Worm (Caenorhabditis elegans) whole organism, L3 larva: Measurements from ENCODE around the gene F12A10.9.

Experiments
- R02D3.7 ChIP-seq: fragments of 150-350 bp; optimal IDR thresholded peaks from 2 replicates; lab custom pipeline; 2014; ENCODE audit warnings: missing biosample characterization, missing genetic modification characterization
- ZK546.5 ChIP-seq: sonication (generic microtip); optimal IDR thresholded peaks from 2 replicates; lab custom pipeline; 2017; ENCODE audit warnings: missing biosample characterization, missing genetic modification characterization
- ama-1 ChIP-seq: fragments of 150-350 bp; optimal IDR thresholded peaks from 2 replicates; lab custom pipeline; 2018
- ceh-28 ChIP-seq: fragments of 150-350 bp; optimal IDR thresholded peaks from 2 replicates; lab custom pipeline; 2014; ENCODE audit warnings: missing biosample characterization, missing genetic modification reagents, missing genetic modification characterization
- ceh-9 ChIP-seq: sonication (generic microtip); optimal IDR thresholded peaks from 2 replicates; lab custom pipeline; 2018; ENCODE audit warnings: missing biosample characterization, missing genetic modification characterization
- daf-12 ChIP-seq: fragments of 150-350 bp; optimal IDR thresholded peaks from 2 replicates; lab custom pipeline; 2014; ENCODE audit warnings: missing biosample characterization, missing genetic modification reagents, missing genetic modification characterization
- egl-5 ChIP-seq: fragments of 150-350 bp; optimal IDR thresholded peaks from 2 replicates; lab custom pipeline; 2017; ENCODE audit warnings: missing biosample characterization, missing genetic modification reagents, missing genetic modification characterization, inconsistent platforms
- elt-1 ChIP-seq: fragments of 150-350 bp; optimal IDR thresholded peaks from 2 replicates; lab custom pipeline; 2014; ENCODE audit warnings: missing biosample characterization, missing genetic modification characterization
- elt-2 ChIP-seq: sonication (generic microtip); optimal IDR thresholded peaks from 2 replicates; lab custom pipeline; 2016; ENCODE audit warnings: missing genetic modification reagents, mild to moderate bottlenecking, missing genetic modification characterization, missing compliant biosample characterization
- eor-1 ChIP-seq, 2 experiments: fragments of 150-350 bp; optimal IDR thresholded peaks; 2 replicates each; lab custom pipeline; 2014 to 2018; ENCODE audit warnings: missing biosample characterization in 2 of 2, missing genetic modification characterization in 2 of 2
- fkh-10 ChIP-seq: sonication (generic microtip); optimal IDR thresholded peaks from 2 replicates; lab custom pipeline; 2017; ENCODE audit warnings: missing biosample characterization, missing genetic modification reagents, missing genetic modification characterization
- fkh-2 ChIP-seq: fragments of 150-350 bp; optimal IDR thresholded peaks from 2 replicates; lab custom pipeline; 2014; ENCODE audit warnings: missing biosample characterization, missing genetic modification reagents, missing genetic modification characterization
- jun-1 ChIP-seq: fragments of 150-350 bp; optimal IDR thresholded peaks from 2 replicates; lab custom pipeline; 2014; ENCODE audit warnings: missing biosample characterization, missing genetic modification reagents, missing genetic modification characterization
- lin-15B ChIP-seq: fragments of 150-350 bp; optimal IDR thresholded peaks from 2 replicates; lab custom pipeline; 2014; ENCODE audit warnings: missing biosample characterization, missing genetic modification characterization
- lin-39 ChIP-seq: fragments of 150-350 bp; optimal IDR thresholded peaks from 2 replicates; lab custom pipeline; 2018; ENCODE audit warnings: missing biosample characterization, missing genetic modification reagents, missing genetic modification characterization
- lsy-12 ChIP-seq: sonication (generic microtip); optimal IDR thresholded peaks from 2 replicates; lab custom pipeline; 2016; ENCODE audit warnings: mild to moderate bottlenecking, missing genetic modification characterization, missing compliant biosample characterization
- mdl-1 ChIP-seq: fragments of 150-350 bp; optimal IDR thresholded peaks from 2 replicates; lab custom pipeline; 2014; ENCODE audit warnings: missing biosample characterization, missing genetic modification characterization
- mml-1 ChIP-seq: fragments of 150-350 bp; sonication (generic microtip); optimal IDR thresholded peaks from 3 replicates; lab custom pipeline; 2014; ENCODE audit warnings: missing biosample characterization, missing genetic modification characterization
- nfya-1 ChIP-seq: sonication (generic microtip); optimal IDR thresholded peaks from 2 replicates; lab custom pipeline; 2017; ENCODE audit warnings: missing genetic modification characterization, mild to moderate bottlenecking, missing compliant biosample characterization, antibody characterized with exemption, moderate library complexity; ENCODE audit not compliant: insufficient read depth
- nhr-11 ChIP-seq: fragments of 150-350 bp; optimal IDR thresholded peaks from 2 replicates; lab custom pipeline; 2014; ENCODE audit warnings: missing biosample characterization, missing genetic modification characterization
- nhr-23 ChIP-seq: fragments of 150-350 bp; optimal IDR thresholded peaks from 2 replicates; lab custom pipeline; 2014; ENCODE audit warnings: missing biosample characterization, missing genetic modification reagents, missing genetic modification characterization
- nhr-25 ChIP-seq: sonication (generic microtip); optimal IDR thresholded peaks from 2 replicates; lab custom pipeline; 2017; ENCODE audit warnings: missing biosample characterization, missing genetic modification characterization
- nhr-28 ChIP-seq: fragments of 150-350 bp; optimal IDR thresholded peaks from 2 replicates; lab custom pipeline; 2014; ENCODE audit warnings: missing biosample characterization, missing genetic modification characterization
- nhr-43 ChIP-seq: sonication (generic microtip); optimal IDR thresholded peaks from 2 replicates; lab custom pipeline; 2016; ENCODE audit warnings: mild to moderate bottlenecking, missing genetic modification characterization, missing compliant biosample characterization; ENCODE audit not compliant: poor library complexity, severe bottlenecking
- nhr-67 ChIP-seq: fragments of 150-350 bp; optimal IDR thresholded peaks from 2 replicates; lab custom pipeline; 2014; ENCODE audit warnings: missing biosample characterization, missing genetic modification characterization
- nhr-77 ChIP-seq: fragments of 150-350 bp; optimal IDR thresholded peaks from 2 replicates; lab custom pipeline; 2014; ENCODE audit warnings: missing biosample characterization, missing genetic modification characterization
- pha-4 ChIP-seq: fragments of 150-350 bp; optimal IDR thresholded peaks from 2 replicates; lab custom pipeline; 2014; ENCODE audit warnings: missing biosample characterization, missing genetic modification reagents, missing genetic modification characterization
- pqm-1 ChIP-seq: fragments of 150-350 bp; optimal IDR thresholded peaks from 2 replicates; lab custom pipeline; 2017; ENCODE audit warnings: missing biosample characterization, missing genetic modification characterization, inconsistent platforms
- sea-2 ChIP-seq: fragments of 150-350 bp; sonication (generic microtip); optimal IDR thresholded peaks from 4 replicates; lab custom pipeline; 2014; ENCODE audit warnings: missing biosample characterization, missing genetic modification reagents, missing genetic modification characterization
- skn-1 ChIP-seq: fragments of 150-350 bp; optimal IDR thresholded peaks from 2 replicates; lab custom pipeline; 2014; ENCODE audit warnings: missing biosample characterization, missing genetic modification characterization
- snpc-4 ChIP-seq: fragments of 150-350 bp; optimal IDR thresholded peaks from 2 replicates; lab custom pipeline; 2014; ENCODE audit warnings: missing biosample characterization, missing genetic modification characterization
- tbx-2 ChIP-seq: sonication (generic microtip); optimal IDR thresholded peaks from 2 replicates; lab custom pipeline; 2016; ENCODE audit warnings: mild to moderate bottlenecking, missing genetic modification characterization, missing compliant biosample characterization
- unc-62 ChIP-seq: fragments of 150-350 bp; sonication (generic microtip); optimal IDR thresholded peaks from 4 replicates; lab custom pipeline; 2014; ENCODE audit warnings: missing biosample characterization, missing genetic modification reagents, missing genetic modification characterization
- zag-1 ChIP-seq: fragments of 150-350 bp; optimal IDR thresholded peaks from 2 replicates; lab custom pipeline; 2014; ENCODE audit warnings: missing biosample characterization, missing genetic modification characterization
- ztf-11 ChIP-seq: fragments of 150-350 bp; optimal IDR thresholded peaks from 2 replicates; lab custom pipeline; 2014; ENCODE audit warnings: missing biosample characterization, missing genetic modification characterization
- ztf-4 ChIP-seq: fragments of 150-350 bp; optimal IDR thresholded peaks from 2 replicates; lab custom pipeline; 2014; ENCODE audit warnings: missing biosample characterization, missing genetic modification characterization

The F12A10.9 gene

DNA sequence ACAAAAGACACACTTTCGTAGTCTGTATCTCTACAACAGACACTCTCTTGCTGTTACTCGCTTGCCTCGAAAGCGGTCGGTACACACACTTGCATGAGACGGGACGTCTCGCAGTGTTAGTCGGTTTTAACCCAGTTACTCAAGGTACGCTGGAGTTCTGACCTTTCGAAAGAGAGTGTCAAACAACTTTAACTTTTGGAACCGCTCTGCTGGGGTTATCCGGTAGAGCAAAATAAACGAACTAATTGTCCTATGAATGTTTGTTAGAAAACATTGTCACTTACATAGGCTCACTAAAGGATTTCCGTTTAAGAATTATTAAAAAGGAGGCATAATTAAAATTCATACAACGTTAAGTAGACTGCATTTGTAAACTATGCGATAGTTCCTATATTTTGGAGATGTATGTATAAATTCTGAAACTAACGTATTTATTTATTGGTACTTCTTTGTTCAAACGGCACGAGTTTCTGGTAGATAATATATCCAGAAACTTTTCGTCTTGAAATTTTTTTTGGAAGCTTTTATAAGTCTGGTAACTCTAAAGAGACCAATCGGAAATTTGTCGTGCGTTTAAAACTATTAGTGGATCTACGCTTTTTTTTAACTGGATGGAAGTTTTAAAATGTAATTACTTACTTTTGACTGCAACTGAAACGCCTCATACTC is 45.1 kb downstream of the F12A10.9 start (continued):
- TF ChIP-seq lin-15B (tag; lab: Kevin White, UChicago), result peak; percentile 85
- peak; percentile 97 for TF ChIP-seq tbx-2
- peak; percentile 53 for TF ChIP-seq nhr-67 (tag; lab: Kevin White, UChicago)
- peak; percentile 99 for TF ChIP-seq nhr-23 (tag; lab: Kevin White, UChicago)
- TF ChIP-seq fkh-10 (GFP tag; lab: Kevin White, UChicago), result peak; percentile 99
- TF ChIP-seq sea-2 (GFP tag; lab: Kevin White, UChicago), result no peak
- peak; percentile 95 for TF ChIP-seq nhr-43 (tag; lab: Kevin White, UChicago)
- peak; percentile 96 for TF ChIP-seq egl-5
- TF ChIP-seq daf-12 (tag; lab: Kevin White, UChicago), result peak; percentile 67
- TF ChIP-seq ceh-9 (tag; lab: Kevin White, UChicago), result no peak
- peak; percentile 61 for TF ChIP-seq ztf-11 (tag; lab: Kevin White, UChicago)
- peak; percentile 95 for TF ChIP-seq fkh-2 (tag; lab: Kevin White, UChicago)
- TF ChIP-seq zag-1 (tag; lab: Kevin White, UChicago), result peak; percentile 93
- TF ChIP-seq elt-1 (tag; lab: Kevin White, UChicago), result peak; percentile 54
- TF ChIP-seq mdl-1, result peak; percentile 29
- peak; percentile 95 for TF ChIP-seq nhr-11 (tag; lab: Kevin White, UChicago)
- peak; percentile 94 for TF ChIP-seq ceh-28 (tag; lab: Kevin White, UChicago)

DNA sequence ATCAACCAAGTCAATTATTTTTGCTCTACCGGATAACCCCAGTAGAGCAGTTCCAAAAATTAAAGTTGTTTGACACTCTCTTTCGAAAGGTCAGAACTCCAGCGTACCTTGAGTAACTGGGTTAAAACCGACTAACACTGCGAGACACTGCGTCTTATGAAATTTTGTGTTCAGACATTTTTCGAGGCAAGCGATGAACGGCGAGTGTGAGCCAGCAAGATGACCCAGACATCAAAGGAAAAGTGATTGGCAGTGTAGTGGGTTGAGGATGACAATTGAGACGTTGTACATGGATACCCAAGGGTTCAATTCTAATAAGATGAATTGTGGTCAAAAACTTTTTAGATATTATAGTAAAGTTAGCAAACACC is 45.6 kb downstream of the F12A10.9 start:
- TF ChIP-seq jun-1 (tag; lab: Kevin White, UChicago) (peak; percentile 41), ama-1 (lab: Kevin White, UChicago) (peak; percentile 99), nhr-43 (tag; lab: Kevin White, UChicago) (peak; percentile 63), nfya-1 (tag; lab: Kevin White, UChicago) (peak; percentile 80), nhr-77 (tag; lab: Kevin White, UChicago) (no peak), tbx-2 (no peak), egl-5 (peak; percentile 60), mdl-1 (no peak), daf-12 (tag; lab: Kevin White, UChicago) (no peak), ceh-28 (tag; lab: Kevin White, UChicago) (peak; percentile 58), unc-62 (GFP tag; lab: Kevin White, UChicago) (peak; percentile 51), ztf-11 (tag; lab: Kevin White, UChicago) (no peak), pha-4 (tag; lab: Kevin White, UChicago) (peak; percentile 81), lsy-12 (no peak), lin-15B (tag; lab: Kevin White, UChicago) (peak; percentile 26), lin-39 (tag; lab: Kevin White, UChicago) (peak; percentile 72), nhr-28 (no peak), skn-1 (peak; percentile 57), R02D3.7 (tag; lab: Kevin White, UChicago) (no peak), eor-1 (tag; optimal IDR thresholded peaks at IDR 0.05; lab: Kevin White, UChicago) (no peak), snpc-4 (tag; lab: Kevin White, UChicago) (peak; percentile 99), pqm-1 (tag; lab: Kevin White, UChicago) (peak; percentile 31), elt-2 (tag; lab: Kevin White, UChicago) (peak; percentile 84), nhr-25 (tag; lab: Kevin White, UChicago) (peak; percentile 60), nhr-23 (tag; lab: Kevin White, UChicago) (peak; percentile 55), mml-1 (no peak), nhr-11 (tag; lab: Kevin White, UChicago) (no peak), ztf-4 (tag; lab: Kevin White, UChicago) (no peak)

ce11 chrII:5544764-5545163 is 46.3 kb downstream of the F12A10.9 start, which contains the start of gene ins-13:
TSS of gene ins-13 (minus strand) at chrII:5544864.
- TF ChIP-seq eor-1 (tag; optimal IDR thresholded peaks at IDR 0.05; lab: Kevin White, UChicago), result no peak
- no peak for TF ChIP-seq nhr-67 (tag; lab: Kevin White, UChicago)
- TF ChIP-seq ZK546.5 (tag; lab: Kevin White, UChicago), result no peak
- TF ChIP-seq mdl-1, result no peak
- TF ChIP-seq ztf-11 (tag; lab: Kevin White, UChicago), result no peak
